Fruit fly (Drosophila melanogaster): Measurements from ENCODE around the gene CG34367.

CG34367 gene

DNA sequence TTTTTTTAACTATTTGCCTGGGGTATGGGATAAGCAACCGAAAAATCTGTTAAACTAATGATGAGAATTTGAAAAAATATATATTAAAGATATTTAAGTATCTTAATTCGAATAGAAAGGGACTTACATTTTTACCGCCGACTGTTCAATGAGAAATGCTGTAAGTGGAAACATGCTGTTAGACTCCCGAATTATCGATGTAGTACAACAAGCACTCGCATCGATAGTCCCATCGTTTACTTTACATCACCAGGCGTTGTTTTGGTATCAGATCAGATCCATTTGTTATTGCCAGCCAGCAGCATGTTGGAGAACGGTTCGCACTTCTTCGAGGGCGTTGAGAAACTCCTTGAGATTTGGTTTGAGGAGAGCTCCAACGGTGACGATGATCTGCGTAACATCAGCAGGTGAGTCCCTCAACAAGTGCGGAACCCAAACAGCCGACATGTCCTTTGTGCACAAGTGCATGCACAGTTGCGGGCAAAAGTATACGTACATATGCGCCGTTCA is 14.4 kb downstream of the CG34367 start, which contains the start of gene SamDC (continued):
- TF ChIP-seq CG12769 (tag; optimal IDR thresholded peaks at IDR 0.05) (peak; percentile 32), CG12155 (GFP tag; optimal IDR thresholded peaks at IDR 0.05) (peak; percentile 27), CG2116 (GFP tag; optimal IDR thresholded peaks at IDR 0.05) (peak; percentile 60), CG12071 (GFP tag; optimal IDR thresholded peaks at IDR 0.05) (no peak), slou (GFP tag; optimal IDR thresholded peaks at IDR 0.05) (no peak), row (GFP tag; IDR thresholded peaks at IDR 0.05) (peak; percentile 90), Meics (GFP tag; optimal IDR thresholded peaks at IDR 0.05) (peak; percentile 25), HLH4C (GFP tag; IDR thresholded peaks at IDR 0.05; ENCODE audit: partially characterized antibody) (peak; percentile 76), nmo (GFP tag; optimal IDR thresholded peaks at IDR 0.05) (peak; percentile 46), CTCF (GFP tag; optimal IDR thresholded peaks at IDR 0.05) (no peak), usp (GFP tag; optimal IDR thresholded peaks at IDR 0.05) (no peak), btn (GFP tag; optimal IDR thresholded peaks at IDR 0.05) (no peak), crol (GFP tag; IDR thresholded peaks at IDR 0.05) (no peak), exex (tag; optimal IDR thresholded peaks at IDR 0.05) (no peak), stc (GFP tag; IDR thresholded peaks at IDR 0.05) (peak; percentile 64; the same call in 1 of the 2 replicates), Ptx1 (GFP tag; IDR thresholded peaks at IDR 0.05) (peak; percentile 44), CG10543 (GFP tag; optimal IDR thresholded peaks at IDR 0.05) (no peak), pnt (GFP tag; optimal IDR thresholded peaks at IDR 0.05) (peak; percentile 2), Max (GFP tag; optimal IDR thresholded peaks at IDR 0.05) (peak; percentile 4), mld (GFP tag; IDR thresholded peaks at IDR 0.05; ENCODE audit: partially characterized antibody) (peak; percentile 85), CG4404 (GFP tag; IDR thresholded peaks at IDR 0.05) (no peak), wdn (GFP tag; IDR thresholded peaks at IDR 0.05) (no peak), Oli (tag; optimal IDR thresholded peaks at IDR 0.05) (no peak), Hr3 (GFP tag; optimal IDR thresholded peaks at IDR 0.05) (peak; percentile 37), CG10209 (GFP tag; optimal IDR thresholded peaks at IDR 0.05) (peak; percentile 36), cwo (GFP tag; optimal IDR thresholded peaks at IDR 0.05) (no peak), ranshi (GFP tag; IDR thresholded peaks at IDR 0.05) (no peak), Mad (GFP tag; optimal IDR thresholded peaks at IDR 0.05) (peak; percentile 4), MBD-R2 (GFP tag; IDR thresholded peaks at IDR 0.05) (peak; percentile 78), caup (GFP tag; optimal IDR thresholded peaks at IDR 0.05; ENCODE audit: severe bottlenecking) (peak; percentile 45), CG4617 (GFP tag; optimal IDR thresholded peaks at IDR 0.05; ENCODE audit: borderline replicate concordance) (peak; percentile 42), ssp (GFP tag; IDR thresholded peaks at IDR 0.05) (peak; percentile 98), NfI (GFP tag; optimal IDR thresholded peaks at IDR 0.05) (peak; percentile 46), Sox100B (GFP tag; optimal IDR thresholded peaks at IDR 0.05) (peak; percentile 17), NK7.1 (GFP tag; optimal IDR thresholded peaks at IDR 0.05) (peak; percentile 27), CG6175 (GFP tag; IDR thresholded peaks at IDR 0.05) (no peak), Camta (GFP tag; optimal IDR thresholded peaks at IDR 0.05) (no peak), sima (GFP tag; optimal IDR thresholded peaks at IDR 0.05) (no peak), BtbVII (GFP tag; optimal IDR thresholded peaks at IDR 0.05) (peak; percentile 36), Abd-B (GFP tag; optimal IDR thresholded peaks at IDR 0.05) (no peak), CG3847 (GFP tag; IDR thresholded peaks at IDR 0.05) (no peak; the same call in none of the 2 replicates), CG3065 (GFP tag; optimal IDR thresholded peaks at IDR 0.05) (no peak), CG13296 (GFP tag; optimal IDR thresholded peaks at IDR 0.05) (no peak), aop (GFP tag; IDR thresholded peaks at IDR 0.05) (no peak), CG8944 (GFP tag; optimal IDR thresholded peaks at IDR 0.05) (peak; percentile 17), E2f1 (GFP tag; IDR thresholded peaks at IDR 0.05) (no peak), CG13624 (GFP tag; optimal IDR thresholded peaks at IDR 0.05) (peak; percentile 7), CG12391 (tag; optimal IDR thresholded peaks at IDR 0.05) (peak; percentile 71), wek (GFP tag; optimal IDR thresholded peaks at IDR 0.05) (peak; percentile 13), HLHmδ (GFP tag; optimal IDR thresholded peaks at IDR 0.05) (peak; percentile 46), stwl (tag; optimal IDR thresholded peaks at IDR 0.05) (peak; percentile 78)

All from whole organism, embryonic.